Fruit fly (Drosophila melanogaster) Kc167 (cell line): Measurements from ENCODE around the gene CG12581.

ENCODE experiments used
- Sin3A ChIP-seq: fragments of >200 bp; optimal IDR thresholded peaks from 2 replicates; lab custom pipeline; 2018; ENCODE audit warnings: missing external identifiers

Gene CG12581

DNA sequence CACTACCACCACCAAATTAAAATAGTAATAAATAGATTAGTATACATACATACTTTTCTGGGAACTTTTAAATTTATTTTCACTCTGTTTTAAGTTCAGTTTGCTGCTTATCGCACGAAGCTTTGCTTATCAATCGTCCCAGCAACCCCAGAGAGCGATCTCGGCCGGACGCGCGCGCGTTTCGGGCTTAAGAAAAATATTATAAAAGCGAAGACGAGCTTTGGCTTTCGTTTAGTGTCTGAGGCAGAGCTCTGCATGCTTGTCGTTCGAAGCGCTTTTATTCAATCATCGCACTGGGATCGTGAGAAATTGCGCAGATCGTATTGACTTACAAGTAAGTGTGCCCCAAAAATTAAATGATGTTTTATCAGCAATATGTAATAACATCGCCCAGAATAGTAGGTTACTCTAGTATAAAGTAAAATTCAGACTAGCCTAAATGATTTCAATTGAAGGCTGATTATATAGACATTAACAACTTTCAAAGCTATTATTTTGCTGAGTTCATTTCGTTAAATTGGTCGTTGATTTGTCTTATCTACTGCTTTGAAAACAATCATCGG lies 60.6 kb downstream of the CG12581 start, which contains the start of gene Gel:
Gene Gel (plus strand): TSS at position 227 of the 563 bp plus-strand sequence.
- no peak for TF ChIP-seq Sin3A (lab: Kevin White, UChicago)
